Fruit fly (Drosophila melanogaster): ENCODE measurements around the gene chinmo.
A peak's percentile ranks its signal among the peaks of the same experiment; 100 is the strongest.

chinmo gene

dm6 chr2L:1648677-1649078, 2.4 kb upstream of the chinmo start (continued):
- TF ChIP-seq CG15514 (GFP tag; optimal IDR thresholded peaks at IDR 0.05) (peak; percentile 61), CG33213 (GFP tag; optimal IDR thresholded peaks at IDR 0.05) (peak; percentile 91), Usf (GFP tag; optimal IDR thresholded peaks at IDR 0.05) (no peak), CG4328 (GFP tag; optimal IDR thresholded peaks at IDR 0.05) (peak; percentile 80), ATbp (GFP tag; optimal IDR thresholded peaks at IDR 0.05) (peak; percentile 99), CG6683 (GFP tag; optimal IDR thresholded peaks at IDR 0.05) (peak; percentile 55), dan (GFP tag; IDR thresholded peaks at IDR 0.05) (no peak), CG12659 (GFP tag; optimal IDR thresholded peaks at IDR 0.05) (peak; percentile 39), CG13775 (GFP tag; optimal IDR thresholded peaks at IDR 0.05) (no peak), gcm (GFP tag; optimal IDR thresholded peaks at IDR 0.05) (peak; percentile 79), CG33557 (GFP tag; optimal IDR thresholded peaks at IDR 0.05) (peak; percentile 57), sima (GFP tag; optimal IDR thresholded peaks at IDR 0.05) (peak; percentile 86), lab (GFP tag; optimal IDR thresholded peaks at IDR 0.05) (peak; percentile 95), CG3407 (GFP tag; optimal IDR thresholded peaks at IDR 0.05) (peak; percentile 94), NK7.1 (GFP tag; optimal IDR thresholded peaks at IDR 0.05) (peak; percentile 87), Hr51 (GFP tag; optimal IDR thresholded peaks at IDR 0.05) (peak; percentile 45 to 64), pita (GFP tag; optimal IDR thresholded peaks at IDR 0.05) (no peak), bowl (GFP tag; IDR thresholded peaks at IDR 0.05) (peak; percentile 70), CG30431 (GFP tag; optimal IDR thresholded peaks at IDR 0.05) (peak; percentile 41), CG31388 (GFP tag; optimal IDR thresholded peaks at IDR 0.05) (peak; percentile 14), CG10543 (GFP tag; optimal IDR thresholded peaks at IDR 0.05) (peak; percentile 37), CG4854 (GFP tag; optimal IDR thresholded peaks at IDR 0.05) (peak; percentile 80), CG43689 (GFP tag; IDR thresholded peaks at IDR 0.05) (peak; percentile 84), CG10959 (GFP tag; IDR thresholded peaks at IDR 0.05) (peak; percentile 34; the same call in 1 of the 2 replicates), GATAe (GFP tag; conservative IDR thresholded peaks at IDR 0.05) (no peak), vvl (GFP tag; IDR thresholded peaks at IDR 0.05) (peak; percentile 74), klu (GFP tag; IDR thresholded peaks at IDR 0.05) (0 out of 2 replicates have a peak, but pooled peaks have one; percentile 7), CG7556 (GFP tag; optimal IDR thresholded peaks at IDR 0.05) (no peak), CoRest (tag; optimal IDR thresholded peaks at IDR 0.05) (peak; percentile 68), slp2 (GFP tag; optimal IDR thresholded peaks at IDR 0.05) (peak; percentile 77), CG1024 (GFP tag; IDR thresholded peaks at IDR 0.05) (peak; percentile 78; the same call in 1 of the 2 replicates), kni (GFP tag; optimal IDR thresholded peaks at IDR 0.05) (peak; percentile 91), CG9437 (GFP tag; optimal IDR thresholded peaks at IDR 0.05) (no peak), E2f1 (GFP tag; IDR thresholded peaks at IDR 0.05) (peak; percentile 66; the same call in 1 of the 2 replicates), CG1832 (GFP tag; optimal IDR thresholded peaks at IDR 0.05) (peak; percentile 73), NC2β (GFP tag; optimal IDR thresholded peaks at IDR 0.05) (peak; percentile 89), Rx (GFP tag; IDR thresholded peaks at IDR 0.05) (peak; percentile 29; the same call in 1 of the 2 replicates), crp (GFP tag; optimal IDR thresholded peaks at IDR 0.05) (peak in 1 of 2 experiments; percentile 41), br (optimal IDR thresholded peaks at IDR 0.05) (no peak), Max (GFP tag; optimal IDR thresholded peaks at IDR 0.05) (peak; percentile 44), CG30020 (tag; optimal IDR thresholded peaks at IDR 0.05) (no peak), CG2199 (GFP tag; IDR thresholded peaks at IDR 0.05) (peak; percentile 33; the same call in 1 of the 3 replicates), Optix (GFP tag; IDR thresholded peaks at IDR 0.05) (peak; percentile 54; the same call in 1 of the 3 replicates), CG3995 (GFP tag; optimal IDR thresholded peaks at IDR 0.05) (peak; percentile 15), zfh1 (GFP tag; IDR thresholded peaks at IDR 0.05) (peak; percentile 76), aop (GFP tag; IDR thresholded peaks at IDR 0.05) (no peak), sens (GFP tag) (peak; percentile 99), zf30C (GFP tag; optimal IDR thresholded peaks at IDR 0.05) (no peak), tll (GFP tag; optimal IDR thresholded peaks at IDR 0.05) (no peak), CG15696 (tag; optimal IDR thresholded peaks at IDR 0.05) (peak; percentile 74)
